Fruit fly (Drosophila melanogaster) whole organism, pupa: ENCODE data around the gene ND-B16.6.
A peak's percentile ranks its signal among the peaks of the same experiment; 100 is the strongest.

Experiments used
- CG14655 ChIP-seq: fragments of 200-800 bp; sonication (Bioruptor generic); optimal IDR thresholded peaks from 3 replicates; lab custom pipeline; 2017; ENCODE audit warnings: mild to moderate bottlenecking, missing biosample characterization, missing genetic modification reagents, missing genetic modification characterization
- CG34367 ChIP-seq: fragments of 200-800 bp; sonication (Bioruptor generic); optimal IDR thresholded peaks from 2 replicates; lab custom pipeline; 2018; ENCODE audit warnings: missing biosample characterization, mild to moderate bottlenecking, missing genetic modification characterization
- EcR ChIP-seq: fragments of 200-800 bp; sonication (Bioruptor generic); optimal IDR thresholded peaks from 3 replicates; lab custom pipeline; 2019; ENCODE audit warnings: missing biosample characterization, missing genetic modification characterization, mild to moderate bottlenecking, moderate library complexity, missing genetic modification reagents

- peak; percentile 46 for TF ChIP-seq CG14655
- TF ChIP-seq EcR (GFP tag; lab: Kevin White, UChicago): peak; percentile 94
- TF ChIP-seq CG34367: no peak
Measured at dm6 chrX:6305317-6305716, 44.9 kb downstream of the ND-B16.6 start.
